Fruit fly (Drosophila melanogaster): ENCODE measurements around the gene brk.

Gene brk

DNA sequence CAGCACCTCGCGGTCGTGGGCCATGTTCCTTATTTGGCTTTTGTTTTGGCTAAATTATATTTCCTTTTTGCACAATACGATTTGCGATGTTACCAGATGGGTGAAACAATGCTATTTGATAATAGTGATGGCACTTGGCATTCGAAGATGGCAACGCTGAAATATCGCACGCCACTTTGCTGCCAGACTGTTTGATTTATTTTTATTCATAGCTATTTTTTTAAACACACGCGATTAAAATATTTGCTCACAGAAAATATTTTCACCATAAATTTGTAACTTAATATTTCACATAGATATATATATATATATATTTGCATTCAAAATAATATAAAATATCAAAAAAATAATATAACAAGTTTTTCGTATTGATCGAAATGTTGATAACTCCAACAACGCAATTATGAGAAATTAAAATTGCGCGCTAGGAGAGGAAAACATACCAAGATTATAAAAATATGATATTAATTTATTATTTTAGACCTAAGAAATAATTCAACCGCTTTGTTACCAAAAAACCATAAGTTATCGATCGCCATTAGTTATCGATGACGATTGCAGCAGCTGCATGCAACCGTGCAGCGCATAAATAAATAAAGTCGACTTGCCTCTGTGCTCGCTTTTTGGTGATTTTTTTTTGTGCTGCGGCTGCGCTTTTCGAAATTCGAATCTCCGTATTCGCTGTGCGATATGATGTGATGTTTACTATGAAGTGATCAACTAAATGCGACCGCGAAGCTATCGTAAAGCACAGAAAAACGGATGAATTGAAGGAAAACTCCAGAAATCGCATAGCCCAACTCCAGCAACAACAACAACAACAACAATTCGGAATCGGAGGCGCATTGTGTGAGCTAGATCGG, 16.1 kb downstream of the brk start, which contains the start of the genes Atg5 and Dok (continued):
- TF ChIP-seq CG12659 (GFP tag; optimal IDR thresholded peaks at IDR 0.05), result peak; percentile 39
- peak; percentile 55 for TF ChIP-seq CG42726 (GFP tag; IDR thresholded peaks at IDR 0.05; ENCODE audit: partially characterized antibody)
- TF ChIP-seq CG12744 (GFP tag; optimal IDR thresholded peaks at IDR 0.05), result no peak
- TF ChIP-seq Bgb (GFP tag; IDR thresholded peaks at IDR 0.05; ENCODE audit: partially characterized antibody), result peak; percentile 67
- no peak for TF ChIP-seq CG4854 (GFP tag; optimal IDR thresholded peaks at IDR 0.05)
- TF ChIP-seq CG7271 (tag; optimal IDR thresholded peaks at IDR 0.05), result peak; percentile 19
- peak; percentile 2 for TF ChIP-seq tx (GFP tag; optimal IDR thresholded peaks at IDR 0.05)
- peak; percentile 36 for TF ChIP-seq Sox102F (GFP tag; optimal IDR thresholded peaks at IDR 0.05)
- no peak for TF ChIP-seq CG7928 (GFP tag; optimal IDR thresholded peaks at IDR 0.05)
- TF ChIP-seq Dref (GFP tag; IDR thresholded peaks at IDR 0.05), result peak; percentile 67
- no peak for TF ChIP-seq usp (GFP tag; optimal IDR thresholded peaks at IDR 0.05)
- peak; percentile 68 for TF ChIP-seq CG12391 (tag; optimal IDR thresholded peaks at IDR 0.05)
- TF ChIP-seq CG9727 (GFP tag; optimal IDR thresholded peaks at IDR 0.05), result no peak
- TF ChIP-seq CG3163 (GFP tag; optimal IDR thresholded peaks at IDR 0.05), result no peak
- no peak for TF ChIP-seq bowl (GFP tag; IDR thresholded peaks at IDR 0.05)
- peak in 1 of 2 experiments; percentile 20 for TF ChIP-seq Hr51 (GFP tag; optimal IDR thresholded peaks at IDR 0.05)
- TF ChIP-seq bab2 (GFP tag; optimal IDR thresholded peaks at IDR 0.05), result peak; percentile 9
- peak; percentile 16; the same call in 1 of the 3 replicates for TF ChIP-seq zfh1 (GFP tag; IDR thresholded peaks at IDR 0.05)
- peak; percentile 53 for TF ChIP-seq CG17829 (tag; optimal IDR thresholded peaks at IDR 0.05)
- peak; percentile 56; the same call in 1 of the 2 replicates for TF ChIP-seq inv (GFP tag; IDR thresholded peaks at IDR 0.05; ENCODE audit: partially characterized antibody)
- TF ChIP-seq Dek (tag; optimal IDR thresholded peaks at IDR 0.05), result peak; percentile 28
- peak; percentile 38; the same call in 1 of the 2 replicates for TF ChIP-seq ssp (GFP tag; IDR thresholded peaks at IDR 0.05)
- no peak for TF ChIP-seq CG10431 (GFP tag; optimal IDR thresholded peaks at IDR 0.05)
- TF ChIP-seq Nf-YA (GFP tag; IDR thresholded peaks at IDR 0.05), result no peak
- TF ChIP-seq Chrac-16 (GFP tag; optimal IDR thresholded peaks at IDR 0.05), result peak; percentile 31
- TF ChIP-seq Dbx (GFP tag; IDR thresholded peaks at IDR 0.05), result no peak
- no peak for TF ChIP-seq CG11093 (GFP tag; IDR thresholded peaks at IDR 0.05)
- TF ChIP-seq lola (GFP tag; optimal IDR thresholded peaks at IDR 0.05), result peak in 1 of 3 experiments; percentile 9
- peak; percentile 18 for TF ChIP-seq CG10209 (GFP tag; optimal IDR thresholded peaks at IDR 0.05)
- no peak for TF ChIP-seq nerfin-1 (tag; optimal IDR thresholded peaks at IDR 0.05)
- TF ChIP-seq Opbp (GFP tag; IDR thresholded peaks at IDR 0.05; ENCODE audit: partially characterized antibody), result peak; percentile 60
- peak; percentile 63 for TF ChIP-seq MBD-R2 (GFP tag; IDR thresholded peaks at IDR 0.05)
- peak; percentile 77 for TF ChIP-seq row (GFP tag; IDR thresholded peaks at IDR 0.05)
- TF ChIP-seq CG1603 (tag; optimal IDR thresholded peaks at IDR 0.05), result peak; percentile 66
- TF ChIP-seq CG15514 (GFP tag; optimal IDR thresholded peaks at IDR 0.05), result peak; percentile 43
- peak; percentile 59 for TF ChIP-seq nmo (GFP tag; optimal IDR thresholded peaks at IDR 0.05)
- no peak; the same call in 1 of the 2 replicates for TF ChIP-seq ranshi (GFP tag; IDR thresholded peaks at IDR 0.05)
- TF ChIP-seq Lhr (GFP tag; optimal IDR thresholded peaks at IDR 0.05), result peak; percentile 61
- peak; percentile 0 for TF ChIP-seq fu2 (GFP tag; optimal IDR thresholded peaks at IDR 0.05)
- no peak for TF ChIP-seq Myb (GFP tag; optimal IDR thresholded peaks at IDR 0.05)
- TF ChIP-seq CG34224 (GFP tag; IDR thresholded peaks at IDR 0.05; ENCODE audit: partially characterized antibody), result peak; percentile 39; the same call in 2 of the 3 replicates
